Worm (Caenorhabditis elegans) whole organism, midembryonic: ENCODE results near the gene Y5H2A.4.

Source experiments
- T22C8.4 ChIP-seq: fragments of 200-800 bp; sonication (Bioruptor generic); IDR thresholded peaks from 2 replicates; pipeline ENCODE4 v1.3.6; 2022; ENCODE audit warnings: missing genetic modification characterization, missing compliant biosample characterization
- cog-1 ChIP-seq: sonication (generic microtip); optimal IDR thresholded peaks from 2 replicates; lab custom pipeline; 2016; ENCODE audit warnings: missing genetic modification characterization, missing compliant biosample characterization
- flt-1 ChIP-seq: fragments of 200-800 bp; sonication (Bioruptor generic); IDR thresholded peaks from 2 replicates; pipeline ENCODE4 v1.3.6; 2022; ENCODE audit warnings: missing genetic modification characterization, missing compliant biosample characterization
- klf-2 ChIP-seq: fragments of 200-800 bp; sonication (Bioruptor generic); conservative IDR thresholded peaks from 2 replicates; pipeline ENCODE4 v1.3.6; 2022; ENCODE audit warnings: missing genetic modification reagents, missing genetic modification characterization, missing compliant biosample characterization
- med-1 ChIP-seq: sonication (generic microtip); optimal IDR thresholded peaks from 2 replicates; lab custom pipeline; 2017; ENCODE audit warnings: missing genetic modification characterization, mild to moderate bottlenecking, missing compliant biosample characterization, antibody characterized with exemption, missing genetic modification reagents; ENCODE audit not compliant: insufficient read depth
- tab-1 ChIP-seq: fragments of 200-800 bp; sonication (Bioruptor generic); IDR thresholded peaks from 2 replicates; pipeline ENCODE4 v1.3.6; 2022; ENCODE audit warnings: missing genetic modification characterization, missing compliant biosample characterization
- ztf-23 ChIP-seq: fragments of 200-800 bp; sonication (Bioruptor generic); IDR thresholded peaks from 2 replicates; pipeline ENCODE4 v1.3.6; 2022; ENCODE audit warnings: missing genetic modification reagents, missing genetic modification characterization, missing compliant biosample characterization
- ztf-29 ChIP-seq: fragments of 200-800 bp; sonication (Bioruptor generic); IDR thresholded peaks from 2 replicates; pipeline ENCODE4 v1.3.6; 2022; ENCODE audit warnings: missing genetic modification reagents, missing genetic modification characterization, missing compliant biosample characterization

ce11 chrV:2277260-2277659 is 3.1 kb upstream of the Y5H2A.4 start:
- TF ChIP-seq ztf-29 (GFP tag; lab: Robert Waterston, UW) (no peak), klf-2 (no peak), flt-1 (no peak), T22C8.4 (no peak), ztf-23 (GFP tag; lab: Robert Waterston, UW) (no peak), med-1 (no peak), tab-1 (GFP tag; lab: Robert Waterston, UW) (no peak), cog-1 (tag; lab: Kevin White, UChicago) (no peak)
